Worm (Caenorhabditis elegans) whole organism, young adult: ENCODE data around the gene F18A12.7.

Experiments used
- B0035.1 ChIP-seq: sonication (generic microtip); optimal IDR thresholded peaks from 2 replicates; lab custom pipeline; 2016; ENCODE audit warnings: missing genetic modification characterization, mild to moderate bottlenecking, missing compliant biosample characterization, missing genotype, missing genetic modification reagents
- C06A6.2 ChIP-seq: fragments of 200-800 bp; sonication (Bioruptor generic); conservative IDR thresholded peaks from 2 replicates; pipeline ENCODE4 v1.3.6; 2022; ENCODE audit warnings: missing genetic modification characterization, missing compliant biosample characterization
- C17E4.6 ChIP-seq: fragments of 200-800 bp; sonication (Bioruptor generic); IDR thresholded peaks from 2 replicates; pipeline ENCODE4 v1.3.6; 2022; ENCODE audit warnings: missing genetic modification reagents, missing genetic modification characterization, missing compliant biosample characterization
- F23B12.7 ChIP-seq: sonication (generic microtip); optimal IDR thresholded peaks from 2 replicates; lab custom pipeline; 2017; ENCODE audit warnings: missing genetic modification characterization, mild to moderate bottlenecking, missing compliant biosample characterization, antibody characterized with exemption, moderate library complexity; ENCODE audit not compliant: insufficient read depth
- F39B2.1 ChIP-seq: fragments of 200-800 bp; sonication (Bioruptor generic); IDR thresholded peaks from 2 replicates; pipeline ENCODE4 v1.3.6; 2022; ENCODE audit warnings: missing genetic modification reagents, missing genetic modification characterization, missing compliant biosample characterization
- F49E8.2 ChIP-seq: sonication (generic microtip); optimal IDR thresholded peaks from 3 replicates; lab custom pipeline; 2017; ENCODE audit warnings: missing genetic modification characterization, mild to moderate bottlenecking, missing compliant biosample characterization, antibody characterized with exemption, moderate library complexity; ENCODE audit not compliant: insufficient read depth
- F57A8.1 ChIP-seq: fragments of 200-800 bp; sonication (Bioruptor generic); optimal IDR thresholded peaks from 2 replicates; lab custom pipeline; 2018; ENCODE audit warnings: mild to moderate bottlenecking, missing genetic modification characterization, moderate library complexity, missing compliant biosample characterization
- T07F8.4 ChIP-seq: sonication (generic microtip); optimal IDR thresholded peaks from 2 replicates; lab custom pipeline; 2016; ENCODE audit warnings: mild to moderate bottlenecking, missing genetic modification characterization, moderate library complexity, missing compliant biosample characterization
- Y53G8AR.9 ChIP-seq: fragments of 200-800 bp; sonication (Bioruptor generic); conservative IDR thresholded peaks from 2 replicates; pipeline ENCODE4 v1.3.6; 2022; ENCODE audit warnings: missing genetic modification reagents, missing genetic modification characterization, missing compliant biosample characterization
- bed-1 ChIP-seq: fragments of 200-800 bp; sonication (Bioruptor generic); IDR thresholded peaks from 2 replicates; pipeline ENCODE4 v1.3.6; 2022; ENCODE audit warnings: missing genetic modification reagents, missing genetic modification characterization, missing compliant biosample characterization
- ccch-3 ChIP-seq: fragments of 200-800 bp; sonication (Bioruptor generic); optimal IDR thresholded peaks from 2 replicates; lab custom pipeline; 2018; ENCODE audit warnings: mild to moderate bottlenecking, missing genetic modification characterization, missing compliant biosample characterization
- cebp-1 ChIP-seq, 2 experiments: fragments of 200-800 bp in 1 of 2; sonication (Bioruptor generic) in 1 of 2; sonication (generic microtip) in 1 of 2; IDR thresholded peaks in 1 of 2; optimal IDR thresholded peaks in 1 of 2; 2 replicates each; pipeline versions ENCODE4 v1.3.6 to Lab custom; 2017 to 2022; ENCODE audit warnings: missing compliant biosample characterization in 2 of 2, missing genetic modification characterization in 2 of 2, mild to moderate bottlenecking in 1 of 2, missing genetic modification reagents in 1 of 2, moderate library complexity in 1 of 2
- ceh-27 ChIP-seq: fragments of 200-800 bp; sonication (Bioruptor generic); optimal IDR thresholded peaks from 2 replicates; lab custom pipeline; 2018; ENCODE audit warnings: mild to moderate bottlenecking, missing genetic modification characterization, moderate library complexity, missing compliant biosample characterization
- ceh-58 ChIP-seq: fragments of 200-800 bp; sonication (Bioruptor generic); IDR thresholded peaks from 2 replicates; pipeline ENCODE4 v1.3.6; 2022; ENCODE audit warnings: missing genetic modification characterization, missing compliant biosample characterization
- ceh-79 ChIP-seq: sonication (generic microtip); optimal IDR thresholded peaks from 2 replicates; lab custom pipeline; 2017; ENCODE audit warnings: mild to moderate bottlenecking, missing genetic modification characterization, missing compliant biosample characterization
- ceh-91 ChIP-seq: fragments of 200-800 bp; sonication (Bioruptor generic); IDR thresholded peaks from 2 replicates; pipeline ENCODE4 v1.3.6; 2022; ENCODE audit warnings: missing genetic modification reagents, missing genetic modification characterization, missing compliant biosample characterization
- chd-7 ChIP-seq: sonication (generic microtip); optimal IDR thresholded peaks from 2 replicates; lab custom pipeline; 2016; ENCODE audit warnings: mild to moderate bottlenecking, missing genetic modification characterization, moderate library complexity, missing compliant biosample characterization
- die-1 ChIP-seq: sonication (generic microtip); optimal IDR thresholded peaks from 2 replicates; lab custom pipeline; 2016; ENCODE audit warnings: missing genotype, mild to moderate bottlenecking, missing genetic modification characterization, missing compliant biosample characterization
- dox-1 ChIP-seq: fragments of 200-800 bp; sonication (Bioruptor generic); IDR thresholded peaks from 2 replicates; pipeline ENCODE4 v1.3.6; 2022; ENCODE audit warnings: missing genetic modification reagents, missing genetic modification characterization, missing compliant biosample characterization
- egl-18 ChIP-seq: fragments of 200-800 bp; sonication (Bioruptor generic); IDR thresholded peaks from 2 replicates; pipeline ENCODE4 v1.3.6; 2022; ENCODE audit warnings: missing genetic modification reagents, missing genetic modification characterization, missing compliant biosample characterization
- egrh-3 ChIP-seq: fragments of 200-800 bp; sonication (Bioruptor generic); IDR thresholded peaks from 2 replicates; pipeline ENCODE4 v1.3.6; 2022; ENCODE audit warnings: missing genetic modification reagents, missing genetic modification characterization, missing compliant biosample characterization
- hlh-26 ChIP-seq: fragments of 200-800 bp; sonication (Bioruptor generic); conservative IDR thresholded peaks from 2 replicates; pipeline ENCODE4 v1.3.6; 2022; ENCODE audit warnings: missing genetic modification reagents, missing genetic modification characterization, missing compliant biosample characterization
- hsf-1 ChIP-seq: fragments of 200-800 bp; sonication (Bioruptor generic); IDR thresholded peaks from 2 replicates; pipeline ENCODE4 v1.3.6; 2022; ENCODE audit warnings: missing genetic modification reagents, missing genetic modification characterization, missing compliant biosample characterization
- lin-26 ChIP-seq: fragments of 200-800 bp; sonication (Bioruptor generic); IDR thresholded peaks from 2 replicates; pipeline ENCODE4 v1.3.6; 2022; ENCODE audit warnings: missing genetic modification reagents, missing genetic modification characterization, missing compliant biosample characterization
- lin-54 ChIP-seq: fragments of 200-800 bp; sonication (Bioruptor generic); optimal IDR thresholded peaks from 2 replicates; lab custom pipeline; 2018; ENCODE audit warnings: mild to moderate bottlenecking, missing genetic modification characterization, missing compliant biosample characterization
- lir-1 ChIP-seq: fragments of 200-800 bp; sonication (Bioruptor generic); conservative IDR thresholded peaks from 2 replicates; pipeline ENCODE4 v1.3.6; 2022; ENCODE audit warnings: missing genetic modification reagents, missing genetic modification characterization, missing compliant biosample characterization
- madf-6 ChIP-seq: fragments of 200-800 bp; sonication (Bioruptor generic); IDR thresholded peaks from 2 replicates; pipeline ENCODE4 v1.3.6; 2022; ENCODE audit warnings: missing genetic modification reagents, missing genetic modification characterization, missing compliant biosample characterization
- nhr-179 ChIP-seq: sonication (generic microtip); optimal IDR thresholded peaks from 2 replicates; lab custom pipeline; 2016; ENCODE audit warnings: mild to moderate bottlenecking, missing genetic modification characterization, missing compliant biosample characterization
- rcor-1 ChIP-seq: fragments of 200-800 bp; sonication (Bioruptor generic); IDR thresholded peaks from 2 replicates; pipeline ENCODE4 v1.3.6; 2022; ENCODE audit warnings: missing genetic modification reagents, missing genetic modification characterization, missing compliant biosample characterization
- rec-8 ChIP-seq, 2 experiments: sonication (generic microtip); optimal IDR thresholded peaks; 2 replicates each; lab custom pipeline; 2016; ENCODE audit warnings: mild to moderate bottlenecking in 2 of 2, missing genetic modification characterization in 2 of 2, missing genetic modification reagents in 2 of 2, missing genotype in 2 of 2, missing biosample characterization in 1 of 2, missing compliant biosample characterization in 1 of 2, moderate library complexity in 1 of 2
- sdz-38 ChIP-seq: sonication (generic microtip); optimal IDR thresholded peaks from 2 replicates; lab custom pipeline; 2016; ENCODE audit warnings: missing genotype, missing genetic modification characterization, missing compliant biosample characterization
- sea-2 ChIP-seq: fragments of 200-800 bp; sonication (Bioruptor generic); IDR thresholded peaks from 2 replicates; pipeline ENCODE4 v1.3.6; 2022; ENCODE audit warnings: missing genetic modification characterization, missing compliant biosample characterization
- snpc-3.4 ChIP-seq: sonication (generic microtip); optimal IDR thresholded peaks from 2 replicates; lab custom pipeline; 2017; ENCODE audit warnings: missing genetic modification characterization, mild to moderate bottlenecking, missing compliant biosample characterization, antibody characterized with exemption, moderate library complexity, missing genotype, missing genetic modification reagents
- snpc-4 ChIP-seq, 5 experiments: fragments of 150-350 bp in 1 of 5; sonication (generic microtip) in 4 of 5; optimal IDR thresholded peaks; 2 replicates each; lab custom pipeline; 2014 to 2018; ENCODE audit warnings: missing genetic modification characterization in 5 of 5, missing biosample characterization in 3 of 5, antibody characterized with exemption in 2 of 5, mild to moderate bottlenecking in 2 of 5, missing compliant biosample characterization in 2 of 5, missing genotype in 2 of 5, moderate library complexity in 2 of 5, missing genetic modification reagents in 1 of 5
- sptf-2 ChIP-seq: fragments of 200-800 bp; sonication (Bioruptor generic); optimal IDR thresholded peaks from 2 replicates; lab custom pipeline; 2018; ENCODE audit warnings: mild to moderate bottlenecking, missing genetic modification characterization, missing compliant biosample characterization
- tbp1 ChIP-seq: fragments of 200-800 bp; sonication (Bioruptor generic); optimal IDR thresholded peaks from 2 replicates; lab custom pipeline; 2018; ENCODE audit warnings: mild to moderate bottlenecking, missing genetic modification characterization, missing compliant biosample characterization
- xnd-1 ChIP-seq: sonication (generic microtip); optimal IDR thresholded peaks from 2 replicates; lab custom pipeline; 2016; ENCODE audit warnings: missing genotype, missing genetic modification reagents, missing genetic modification characterization, missing compliant biosample characterization
- zim-3 ChIP-seq: sonication (generic microtip); optimal IDR thresholded peaks from 2 replicates; lab custom pipeline; 2017; ENCODE audit warnings: mild to moderate bottlenecking, missing genetic modification characterization, moderate library complexity, missing compliant biosample characterization
- ztf-18 ChIP-seq: sonication (generic microtip); optimal IDR thresholded peaks from 2 replicates; lab custom pipeline; 2016; ENCODE audit warnings: missing genotype, mild to moderate bottlenecking, missing genetic modification characterization, missing compliant biosample characterization
- ztf-22 ChIP-seq: fragments of 200-800 bp; sonication (Bioruptor generic); optimal IDR thresholded peaks from 2 replicates; lab custom pipeline; 2018; ENCODE audit warnings: mild to moderate bottlenecking, missing genetic modification characterization, moderate library complexity, missing compliant biosample characterization
- ztf-25 ChIP-seq: fragments of 200-800 bp; sonication (Bioruptor generic); IDR thresholded peaks from 2 replicates; pipeline ENCODE4 v1.3.6; 2022; ENCODE audit warnings: missing genetic modification reagents, missing genetic modification characterization, missing compliant biosample characterization
- ztf-28 ChIP-seq: fragments of 200-800 bp; sonication (Bioruptor generic); IDR thresholded peaks from 2 replicates; pipeline ENCODE4 v1.3.6; 2022; ENCODE audit warnings: missing genetic modification reagents, missing genetic modification characterization, missing compliant biosample characterization

F18A12.7 gene

ce11 chrII:3439842-3440640 lies 25.8 kb upstream of the F18A12.7 start (continued):
- TF ChIP-seq F49E8.2 (tag; lab: Kevin White, UChicago) (no peak), ztf-22 (GFP tag; lab: Kevin White, UChicago) (no peak)
- TF ChIP-seq, all 124 proteins: peak for 2

- TF ChIP-seq dox-1 (GFP tag; lab: Robert Waterston, UW) (peak; percentile 92), ceh-58 (0 out of 2 replicates have a peak, but pooled peaks have one; percentile 54), C17E4.6 (GFP tag; lab: Robert Waterston, UW) (peak; percentile 77), ztf-18 (tag; lab: Kevin White, UChicago) (peak; percentile 66), lin-54 (GFP tag; lab: Kevin White, UChicago) (peak; percentile 59), bed-1 (GFP tag; lab: Robert Waterston, UW) (no peak), T07F8.4 (peak; percentile 80), zim-3 (tag; lab: Kevin White, UChicago) (peak; percentile 71), ceh-27 (GFP tag; lab: Kevin White, UChicago) (peak; percentile 48), sea-2 (GFP tag; lab: Robert Waterston, UW) (no peak), madf-6 (GFP tag; lab: Robert Waterston, UW) (peak; percentile 69), C06A6.2 (GFP tag; lab: Robert Waterston, UW) (peak; percentile 30; the same call in 1 of the 2 replicates), xnd-1 (peak; percentile 10), snpc-4 (GFP tag; optimal IDR thresholded peaks at IDR 0.05; lab: Kevin White, UChicago) (peak; percentile 58), snpc-4 (tag; optimal IDR thresholded peaks at IDR 0.05; lab: Kevin White, UChicago) (peak in 3 of 4 experiments; percentile 47 to 66 (median 60)), chd-7 (tag; lab: Kevin White, UChicago) (peak; percentile 70), F39B2.1 (GFP tag; lab: Robert Waterston, UW) (no peak), Y53G8AR.9 (GFP tag; lab: Robert Waterston, UW) (peak; percentile 73; the same call in 1 of the 2 replicates), hsf-1 (GFP tag; lab: Robert Waterston, UW) (no peak), tbp1 (peak; percentile 97), snpc-3.4 (tag; lab: Kevin White, UChicago) (peak; percentile 11), ztf-28 (no peak), cebp-1 (GFP tag; IDR thresholded peaks at IDR 0.05; lab: Robert Waterston, UW) (no peak), cebp-1 (tag; optimal IDR thresholded peaks at IDR 0.05; lab: Kevin White, UChicago) (peak; percentile 76), ztf-22 (GFP tag; lab: Kevin White, UChicago) (no peak), ztf-25 (GFP tag; lab: Robert Waterston, UW) (peak; percentile 60; the same call in 1 of the 2 replicates), sdz-38 (tag; lab: Kevin White, UChicago) (no peak), F57A8.1 (GFP tag; lab: Kevin White, UChicago) (peak; percentile 81), egrh-3 (GFP tag; lab: Robert Waterston, UW) (peak; percentile 92), rec-8 (tag; optimal IDR thresholded peaks at IDR 0.05; lab: Kevin White, UChicago) (peak; percentile 74 to 82), ceh-91 (GFP tag; lab: Robert Waterston, UW) (0 out of 2 replicates have a peak, but pooled peaks have one; percentile 21), egl-18 (GFP tag; lab: Robert Waterston, UW) (no peak), ccch-3 (no peak), lir-1 (GFP tag; lab: Robert Waterston, UW) (no peak), ceh-79 (peak; percentile 75), F23B12.7 (tag; lab: Kevin White, UChicago) (no peak), hlh-26 (GFP tag; lab: Robert Waterston, UW) (no peak), nhr-179 (tag; lab: Kevin White, UChicago) (no peak), sptf-2 (GFP tag; lab: Kevin White, UChicago) (peak; percentile 73), lin-26 (peak; percentile 96), die-1 (peak; percentile 80), rcor-1 (peak; percentile 43; the same call in 1 of the 2 replicates), B0035.1 (tag; lab: Kevin White, UChicago) (peak; percentile 27)
Measured at ce11 chrII:3439244-3439698, 25.0 kb upstream of the F18A12.7 start.
